Fruit fly (Drosophila melanogaster) whole organism, pupa: ENCODE measurements around the gene GstZ1.

Source experiments
- CG15710 ChIP-seq: fragments of 200-800 bp; sonication (Bioruptor generic); optimal IDR thresholded peaks from 2 replicates; lab custom pipeline; 2018; ENCODE audit warnings: missing biosample characterization, mild to moderate bottlenecking, missing genetic modification characterization, moderate library complexity
- EcR ChIP-seq: fragments of 200-800 bp; sonication (Bioruptor generic); optimal IDR thresholded peaks from 3 replicates; lab custom pipeline; 2019; ENCODE audit warnings: missing biosample characterization, missing genetic modification characterization, mild to moderate bottlenecking, moderate library complexity, missing genetic modification reagents
- fd96Ca ChIP-seq: fragments of 200-800 bp; sonication (Bioruptor generic); IDR thresholded peaks from 3 replicates; pipeline ENCODE4 v1.3.6; 2022; ENCODE audit warnings: missing biosample characterization, missing genetic modification characterization

- TF ChIP-seq EcR (no peak), fd96Ca (GFP tag; lab: Robert Waterston, UW) (no peak), CG15710 (peak; percentile 34)
Measured at dm6 chr3R:9493627-9494626, 37.6 kb upstream of the GstZ1 start, which contains the start of gene CG16779.
